Worm (Caenorhabditis elegans) whole organism, L4 larva: ENCODE measurements around the gene nlp-41.

Experiments used
- F10B5.3 ChIP-seq: sonication (generic microtip); optimal IDR thresholded peaks from 2 replicates; lab custom pipeline; 2016; ENCODE audit warnings: mild to moderate bottlenecking, missing genetic modification characterization, missing compliant biosample characterization
- ama-1 ChIP-seq: fragments of 150-350 bp; optimal IDR thresholded peaks from 2 replicates; lab custom pipeline; 2014; ENCODE audit warnings: inconsistent platforms, mixed read lengths
- lir-3 ChIP-seq: sonication (generic microtip); optimal IDR thresholded peaks from 2 replicates; lab custom pipeline; 2016; ENCODE audit warnings: mild to moderate bottlenecking, missing genetic modification characterization, missing compliant biosample characterization
- nhr-11 ChIP-seq: fragments of 150-350 bp; optimal IDR thresholded peaks from 2 replicates; lab custom pipeline; 2014; ENCODE audit warnings: missing biosample characterization, missing genetic modification characterization
- nhr-77 ChIP-seq: fragments of 150-350 bp; optimal IDR thresholded peaks from 2 replicates; lab custom pipeline; 2014; ENCODE audit warnings: missing biosample characterization, missing genetic modification characterization
- saeg-2 ChIP-seq: fragments of 200-800 bp; sonication (Bioruptor generic); IDR thresholded peaks from 2 replicates; pipeline ENCODE4 v1.3.6; 2022; ENCODE audit warnings: missing genetic modification reagents, missing genetic modification characterization, missing compliant biosample characterization
- snpc-4 ChIP-seq: fragments of 150-350 bp; optimal IDR thresholded peaks from 2 replicates; lab custom pipeline; 2014; ENCODE audit warnings: missing biosample characterization, missing genetic modification characterization
- unc-130 ChIP-seq: sonication (generic microtip); optimal IDR thresholded peaks from 2 replicates; lab custom pipeline; 2016; ENCODE audit warnings: missing genetic modification reagents, missing genetic modification characterization, missing compliant biosample characterization

DNA sequence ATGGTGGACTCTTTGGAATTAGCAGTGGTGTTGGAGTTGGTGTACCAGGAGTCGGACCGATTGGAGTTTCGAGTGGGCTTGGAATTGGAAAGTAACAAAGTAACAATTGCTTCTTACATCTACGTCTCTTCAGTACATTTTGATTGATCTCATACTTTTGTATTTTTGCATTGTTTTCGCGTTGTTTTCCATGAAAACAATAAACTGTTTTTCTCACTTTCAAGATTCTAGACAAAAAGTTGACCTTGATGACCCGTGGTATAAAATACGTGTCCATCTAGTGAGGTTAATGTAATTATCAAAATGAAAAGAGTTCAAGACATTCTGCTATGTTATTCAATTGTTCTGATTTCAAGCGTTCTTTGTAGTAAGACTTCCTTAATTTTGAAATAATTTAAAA, 49.3 kb upstream of the nlp-41 start, which contains the start of gene K10H10.5:
- no peak for TF ChIP-seq nhr-11 (tag; lab: Kevin White, UChicago)
- no peak for TF ChIP-seq snpc-4 (tag; lab: Kevin White, UChicago)
- no peak for TF ChIP-seq F10B5.3
- TF ChIP-seq nhr-77 (tag; lab: Kevin White, UChicago): no peak
- TF ChIP-seq saeg-2 (GFP tag; lab: Robert Waterston, UW): no peak
- TF ChIP-seq ama-1: no peak
- no peak for TF ChIP-seq lir-3
- TF ChIP-seq unc-130: no peak
